Fruit fly (Drosophila melanogaster) whole organism, wandering third instar larva: ENCODE results near the gene dome.

Source experiments
- Abd-B ChIP-seq: fragments of >200 bp; optimal IDR thresholded peaks from 2 replicates; lab custom pipeline; 2017; ENCODE audit warnings: missing biosample characterization, missing genetic modification characterization
- CG32264 ChIP-seq: fragments of 200-800 bp; sonication (Bioruptor generic); optimal IDR thresholded peaks from 2 replicates; lab custom pipeline; 2016; ENCODE audit warnings: missing biosample characterization, missing genetic modification characterization
- CG9705 ChIP-seq: fragments of 200-800 bp; sonication (Bioruptor generic); optimal IDR thresholded peaks from 2 replicates; lab custom pipeline; 2018; ENCODE audit warnings: missing biosample characterization, mild to moderate bottlenecking, missing genetic modification characterization
- CrebA ChIP-seq: fragments of 200-800 bp; sonication (Bioruptor generic); optimal IDR thresholded peaks from 2 replicates; lab custom pipeline; 2016; ENCODE audit warnings: missing biosample characterization, mild to moderate bottlenecking, missing genetic modification characterization, borderline replicate concordance
- Dfd ChIP-seq: fragments of >200 bp; optimal IDR thresholded peaks from 2 replicates; lab custom pipeline; 2017; ENCODE audit warnings: missing biosample characterization, missing genetic modification characterization
- Dif ChIP-seq: fragments of 200-275, 200-300 bp; sonication (Bioruptor generic); optimal IDR thresholded peaks from 2 replicates; lab custom pipeline; 2018; ENCODE audit warnings: missing biosample characterization, missing genetic modification characterization; ENCODE audit not compliant: partially characterized antibody
- HLH106 ChIP-seq: fragments of 200-800 bp; optimal IDR thresholded peaks from 3 replicates; lab custom pipeline; 2019; ENCODE audit warnings: missing biosample characterization, mild to moderate bottlenecking, missing genetic modification characterization, moderate library complexity
- Hnf4 ChIP-seq: fragments of 200-800 bp; sonication (Bioruptor generic); optimal IDR thresholded peaks from 2 replicates; lab custom pipeline; 2016; ENCODE audit warnings: missing biosample characterization, mild to moderate bottlenecking, missing genetic modification characterization
- Hr78 ChIP-seq: fragments of >200 bp; optimal IDR thresholded peaks from 2 replicates; lab custom pipeline; 2017; ENCODE audit warnings: missing biosample characterization, missing genetic modification characterization
- Hr83 ChIP-seq: fragments of 200-300 bp; sonication (Bioruptor generic); optimal IDR thresholded peaks from 2 replicates; lab custom pipeline; 2016; ENCODE audit warnings: missing biosample characterization, mild to moderate bottlenecking, missing genetic modification characterization, moderate library complexity; ENCODE audit not compliant: poor library complexity, severe bottlenecking
- Jra ChIP-seq: sonication (Bioruptor generic); optimal IDR thresholded peaks from 2 replicates; lab custom pipeline; 2016; ENCODE audit warnings: missing biosample characterization, missing genetic modification characterization
- Mio ChIP-seq: sonication (Bioruptor generic); optimal IDR thresholded peaks from 2 replicates; lab custom pipeline; 2016; ENCODE audit warnings: missing biosample characterization, missing genetic modification characterization
- Myc ChIP-seq: fragments of >200 bp; optimal IDR thresholded peaks from 2 replicates; lab custom pipeline; 2017
- N ChIP-seq: fragments of >200 bp; optimal IDR thresholded peaks from 2 replicates; lab custom pipeline; 2018; ENCODE audit warnings: missing biosample characterization, missing external identifiers, missing genetic modification characterization
- OdsH ChIP-seq: fragments of 200-800 bp; sonication (Bioruptor generic); optimal IDR thresholded peaks from 2 replicates; lab custom pipeline; 2016; ENCODE audit warnings: missing biosample characterization, mild to moderate bottlenecking, missing genetic modification characterization
- Sp1 ChIP-seq: fragments of 200-800 bp; sonication (Bioruptor generic); optimal IDR thresholded peaks from 3 replicates; lab custom pipeline; 2019; ENCODE audit warnings: missing biosample characterization, mild to moderate bottlenecking, missing genetic modification characterization, moderate library complexity
- Vsx2 ChIP-seq: fragments of 200-300, 225-300 bp; sonication (Bioruptor generic); optimal IDR thresholded peaks from 2 replicates; lab custom pipeline; 2018; ENCODE audit warnings: missing biosample characterization, missing genetic modification characterization; ENCODE audit not compliant: partially characterized antibody
- brk ChIP-seq: fragments of 200-800 bp; sonication (Bioruptor generic); optimal IDR thresholded peaks from 2 replicates; lab custom pipeline; 2016; ENCODE audit warnings: missing biosample characterization, mild to moderate bottlenecking, missing genetic modification characterization
- dl ChIP-seq, 2 experiments: fragments of 175-275, 200-275 bp in 1 of 2; fragments of 200-275 bp in 1 of 2; sonication (Bioruptor generic); optimal IDR thresholded peaks; lab custom pipeline; 2018; ENCODE audit warnings: mild to moderate bottlenecking in 2 of 2, missing biosample characterization in 2 of 2, missing genetic modification characterization in 2 of 2, moderate library complexity in 2 of 2; ENCODE audit not compliant: partially characterized antibody in 2 of 2, insufficient read depth in 1 of 2
- dmrt93B ChIP-seq: fragments of 200-800 bp; sonication (Bioruptor generic); optimal IDR thresholded peaks from 2 replicates; lab custom pipeline; 2018; ENCODE audit warnings: missing biosample characterization, mild to moderate bottlenecking, missing genetic modification characterization
- dsf ChIP-seq: sonication (Bioruptor generic); optimal IDR thresholded peaks from 2 replicates; lab custom pipeline; 2016; ENCODE audit warnings: missing biosample characterization, missing genetic modification characterization, borderline replicate concordance
- ey ChIP-seq: fragments of 200-800 bp; sonication (Bioruptor generic); optimal IDR thresholded peaks from 2 replicates; lab custom pipeline; 2016; ENCODE audit warnings: missing biosample characterization, missing genetic modification characterization
- foxo ChIP-seq, 2 experiments: fragments of 200-800 bp; sonication (Bioruptor generic); optimal IDR thresholded peaks; 2 replicates in 1 of 2; 3 replicates in 1 of 2; lab custom pipeline; 2016 to 2017; ENCODE audit warnings: missing biosample characterization in 2 of 2, missing genetic modification characterization in 2 of 2
- h ChIP-seq: fragments of 200-800 bp; sonication (Bioruptor generic); optimal IDR thresholded peaks from 3 replicates; lab custom pipeline; 2016; ENCODE audit warnings: missing biosample characterization, mild to moderate bottlenecking, missing genetic modification characterization
- lola ChIP-seq: fragments of >200 bp; optimal IDR thresholded peaks from 2 replicates; lab custom pipeline; 2017; ENCODE audit warnings: missing biosample characterization, missing genetic modification characterization
- psq ChIP-seq: fragments of 200-800 bp; sonication (Bioruptor generic); optimal IDR thresholded peaks from 3 replicates; lab custom pipeline; 2017; ENCODE audit warnings: missing biosample characterization, mild to moderate bottlenecking, missing genetic modification characterization, moderate library complexity
- rgr ChIP-seq: fragments of 200-800 bp; sonication (Bioruptor generic); optimal IDR thresholded peaks from 3 replicates; lab custom pipeline; 2016; ENCODE audit warnings: missing biosample characterization, mild to moderate bottlenecking, missing genetic modification characterization
- sage ChIP-seq: fragments of 200-800 bp; sonication (Bioruptor generic); optimal IDR thresholded peaks from 2 replicates; lab custom pipeline; 2016; ENCODE audit warnings: missing biosample characterization, mild to moderate bottlenecking, missing genetic modification characterization
- sv ChIP-seq: fragments of 200-800 bp; sonication (Bioruptor generic); optimal IDR thresholded peaks from 3 replicates; lab custom pipeline; 2016; ENCODE audit warnings: missing biosample characterization, missing genetic modification characterization
- tai ChIP-seq: sonication (Bioruptor generic); optimal IDR thresholded peaks from 2 replicates; lab custom pipeline; 2016; ENCODE audit warnings: missing biosample characterization, missing genetic modification characterization
- usp ChIP-seq: fragments of >200 bp; optimal IDR thresholded peaks from 2 replicates; lab custom pipeline; 2017; ENCODE audit warnings: missing biosample characterization, missing genetic modification characterization

Gene dome

dm6 chrX:19662583-19663195 is 20.6 kb downstream of the dome start:
- TF ChIP-seq psq (GFP tag; lab: Kevin White, UChicago) (no peak), dl (GFP tag; optimal IDR thresholded peaks at IDR 0.05; lab: Kevin White, UChicago; ENCODE audit: insufficient read depth in 1 of 2, partially characterized antibody in 2 of 2) (peak in 1 of 2 experiments; percentile 74), Sp1 (no peak), Jra (GFP tag; lab: Kevin White, UChicago) (no peak), dmrt93B (GFP tag; lab: Kevin White, UChicago) (no peak), Hr83 (GFP tag; lab: Kevin White, UChicago) (peak; percentile 53), Abd-B (GFP tag; lab: Kevin White, UChicago) (no peak), OdsH (GFP tag; lab: Kevin White, UChicago) (no peak), Mio (GFP tag; lab: Kevin White, UChicago) (no peak), CrebA (GFP tag; lab: Kevin White, UChicago) (no peak), rgr (GFP tag; lab: Kevin White, UChicago) (no peak), tai (GFP tag; lab: Kevin White, UChicago) (no peak), foxo (GFP tag; optimal IDR thresholded peaks at IDR 0.05; lab: Kevin White, UChicago) (no peak), sv (GFP tag; lab: Kevin White, UChicago) (no peak), lola (no peak), Vsx2 (GFP tag; lab: Kevin White, UChicago) (peak; percentile 85), Dif (GFP tag; lab: Kevin White, UChicago) (peak; percentile 90), N (GFP tag; lab: Kevin White, UChicago) (no peak), brk (GFP tag; lab: Kevin White, UChicago) (no peak), Hnf4 (GFP tag; lab: Kevin White, UChicago) (no peak), CG9705 (GFP tag; lab: Kevin White, UChicago) (no peak), sage (GFP tag; lab: Kevin White, UChicago) (no peak)

dm6 chrX:19651757-19652419 is 31.4 kb downstream of the dome start, which contains the start of the genes Ranbp21 and Elys:
Gene Ranbp21 (minus strand): TSS chrX:19652269.
Gene Elys (plus strand): TSS chrX:19652305.
- peak; percentile 24 for TF ChIP-seq Sp1
- TF ChIP-seq psq (GFP tag; lab: Kevin White, UChicago), result peak; percentile 40
- peak in 1 of 2 experiments; percentile 66 for TF ChIP-seq foxo (GFP tag; optimal IDR thresholded peaks at IDR 0.05; lab: Kevin White, UChicago)
- TF ChIP-seq ey (GFP tag; lab: Kevin White, UChicago), result peak; percentile 59
- TF ChIP-seq sv (GFP tag; lab: Kevin White, UChicago), result peak; percentile 0
- TF ChIP-seq dsf (GFP tag; lab: Kevin White, UChicago), result no peak
- TF ChIP-seq HLH106 (tag; lab: Kevin White, UChicago), result peak; percentile 56
- peak; percentile 44 for TF ChIP-seq CG9705 (GFP tag; lab: Kevin White, UChicago)
- no peak for TF ChIP-seq tai (GFP tag; lab: Kevin White, UChicago)
- TF ChIP-seq CrebA (GFP tag; lab: Kevin White, UChicago), result no peak

- TF ChIP-seq CrebA (GFP tag; lab: Kevin White, UChicago) (no peak), h (GFP tag; lab: Kevin White, UChicago) (peak; percentile 11), lola (no peak), Myc (lab: Kevin White, UChicago) (no peak), CG32264 (GFP tag; lab: Kevin White, UChicago) (no peak), N (GFP tag; lab: Kevin White, UChicago) (peak; percentile 87), CG9705 (GFP tag; lab: Kevin White, UChicago) (no peak), ey (GFP tag; lab: Kevin White, UChicago) (no peak), dl (GFP tag; optimal IDR thresholded peaks at IDR 0.05; lab: Kevin White, UChicago; ENCODE audit: insufficient read depth in 1 of 2, partially characterized antibody in 2 of 2) (no peak), sv (GFP tag; lab: Kevin White, UChicago) (no peak), Hr83 (GFP tag; lab: Kevin White, UChicago) (no peak), Hr78 (GFP tag; lab: Kevin White, UChicago) (no peak), Sp1 (peak; percentile 5), OdsH (GFP tag; lab: Kevin White, UChicago) (no peak), sage (GFP tag; lab: Kevin White, UChicago) (no peak), Dfd (GFP tag; lab: Kevin White, UChicago) (no peak), HLH106 (tag; lab: Kevin White, UChicago) (peak; percentile 25), rgr (GFP tag; lab: Kevin White, UChicago) (no peak), usp (GFP tag; lab: Kevin White, UChicago) (no peak)
These were observed 37.3 kb downstream of the dome start, which contains the start of gene Arp10 for dm6 chrX:19645873-19646541. Gene Arp10 (minus strand): TSS chrX:19646176.
